Fruit fly (Drosophila melanogaster) whole organism, wandering third instar larva: ENCODE results near the gene CG6415.

Source experiments
- Abd-B ChIP-seq: fragments of >200 bp; optimal IDR thresholded peaks from 2 replicates; lab custom pipeline; 2017; ENCODE audit warnings: missing biosample characterization, missing genetic modification characterization
- CG32264 ChIP-seq: fragments of 200-800 bp; sonication (Bioruptor generic); optimal IDR thresholded peaks from 2 replicates; lab custom pipeline; 2016; ENCODE audit warnings: missing biosample characterization, missing genetic modification characterization
- CG9705 ChIP-seq: fragments of 200-800 bp; sonication (Bioruptor generic); optimal IDR thresholded peaks from 2 replicates; lab custom pipeline; 2018; ENCODE audit warnings: missing biosample characterization, mild to moderate bottlenecking, missing genetic modification characterization
- CrebA ChIP-seq: fragments of 200-800 bp; sonication (Bioruptor generic); optimal IDR thresholded peaks from 2 replicates; lab custom pipeline; 2016; ENCODE audit warnings: missing biosample characterization, mild to moderate bottlenecking, missing genetic modification characterization, borderline replicate concordance
- Dfd ChIP-seq: fragments of >200 bp; optimal IDR thresholded peaks from 2 replicates; lab custom pipeline; 2017; ENCODE audit warnings: missing biosample characterization, missing genetic modification characterization
- Dif ChIP-seq: fragments of 200-275, 200-300 bp; sonication (Bioruptor generic); optimal IDR thresholded peaks from 2 replicates; lab custom pipeline; 2018; ENCODE audit warnings: missing biosample characterization, missing genetic modification characterization; ENCODE audit not compliant: partially characterized antibody
- GATAd ChIP-seq: sonication (Bioruptor generic); optimal IDR thresholded peaks from 2 replicates; lab custom pipeline; 2016; ENCODE audit warnings: missing biosample characterization, missing genetic modification characterization
- HLH106 ChIP-seq: fragments of 200-800 bp; optimal IDR thresholded peaks from 3 replicates; lab custom pipeline; 2019; ENCODE audit warnings: missing biosample characterization, mild to moderate bottlenecking, missing genetic modification characterization, moderate library complexity
- Hnf4 ChIP-seq: fragments of 200-800 bp; sonication (Bioruptor generic); optimal IDR thresholded peaks from 2 replicates; lab custom pipeline; 2016; ENCODE audit warnings: missing biosample characterization, mild to moderate bottlenecking, missing genetic modification characterization
- Hr83 ChIP-seq: fragments of 200-300 bp; sonication (Bioruptor generic); optimal IDR thresholded peaks from 2 replicates; lab custom pipeline; 2016; ENCODE audit warnings: missing biosample characterization, mild to moderate bottlenecking, missing genetic modification characterization, moderate library complexity; ENCODE audit not compliant: poor library complexity, severe bottlenecking
- Jra ChIP-seq: sonication (Bioruptor generic); optimal IDR thresholded peaks from 2 replicates; lab custom pipeline; 2016; ENCODE audit warnings: missing biosample characterization, missing genetic modification characterization
- Mio ChIP-seq: sonication (Bioruptor generic); optimal IDR thresholded peaks from 2 replicates; lab custom pipeline; 2016; ENCODE audit warnings: missing biosample characterization, missing genetic modification characterization
- Myc ChIP-seq: fragments of >200 bp; optimal IDR thresholded peaks from 2 replicates; lab custom pipeline; 2017
- N ChIP-seq: fragments of >200 bp; optimal IDR thresholded peaks from 2 replicates; lab custom pipeline; 2018; ENCODE audit warnings: missing biosample characterization, missing external identifiers, missing genetic modification characterization
- OdsH ChIP-seq: fragments of 200-800 bp; sonication (Bioruptor generic); optimal IDR thresholded peaks from 2 replicates; lab custom pipeline; 2016; ENCODE audit warnings: missing biosample characterization, mild to moderate bottlenecking, missing genetic modification characterization
- Rel ChIP-seq, 2 experiments: fragments of 200-800 bp; sonication (Bioruptor generic) in 1 of 2; optimal IDR thresholded peaks; 2 replicates in 1 of 2; 3 replicates in 1 of 2; lab custom pipeline; 2016 to 2019; ENCODE audit warnings: mild to moderate bottlenecking in 2 of 2, missing biosample characterization in 2 of 2, missing genetic modification characterization in 2 of 2, moderate library complexity in 1 of 2
- Sp1 ChIP-seq: fragments of 200-800 bp; sonication (Bioruptor generic); optimal IDR thresholded peaks from 3 replicates; lab custom pipeline; 2019; ENCODE audit warnings: missing biosample characterization, mild to moderate bottlenecking, missing genetic modification characterization, moderate library complexity
- Vsx2 ChIP-seq: fragments of 200-300, 225-300 bp; sonication (Bioruptor generic); optimal IDR thresholded peaks from 2 replicates; lab custom pipeline; 2018; ENCODE audit warnings: missing biosample characterization, missing genetic modification characterization; ENCODE audit not compliant: partially characterized antibody
- br ChIP-seq: fragments of 200-800 bp; sonication (Bioruptor generic); optimal IDR thresholded peaks from 2 replicates; lab custom pipeline; 2016; ENCODE audit warnings: missing biosample characterization, missing genetic modification characterization
- brk ChIP-seq: fragments of 200-800 bp; sonication (Bioruptor generic); optimal IDR thresholded peaks from 2 replicates; lab custom pipeline; 2016; ENCODE audit warnings: missing biosample characterization, mild to moderate bottlenecking, missing genetic modification characterization
- dmrt93B ChIP-seq: fragments of 200-800 bp; sonication (Bioruptor generic); optimal IDR thresholded peaks from 2 replicates; lab custom pipeline; 2018; ENCODE audit warnings: missing biosample characterization, mild to moderate bottlenecking, missing genetic modification characterization
- dsf ChIP-seq: sonication (Bioruptor generic); optimal IDR thresholded peaks from 2 replicates; lab custom pipeline; 2016; ENCODE audit warnings: missing biosample characterization, missing genetic modification characterization, borderline replicate concordance
- ey ChIP-seq: fragments of 200-800 bp; sonication (Bioruptor generic); optimal IDR thresholded peaks from 2 replicates; lab custom pipeline; 2016; ENCODE audit warnings: missing biosample characterization, missing genetic modification characterization
- foxo ChIP-seq, 2 experiments: fragments of 200-800 bp; sonication (Bioruptor generic); optimal IDR thresholded peaks; 2 replicates in 1 of 2; 3 replicates in 1 of 2; lab custom pipeline; 2016 to 2017; ENCODE audit warnings: missing biosample characterization in 2 of 2, missing genetic modification characterization in 2 of 2
- fru ChIP-seq: fragments of 200-800 bp; sonication (Bioruptor generic); optimal IDR thresholded peaks from 3 replicates; lab custom pipeline; 2016; ENCODE audit warnings: missing biosample characterization, mild to moderate bottlenecking, missing genetic modification characterization
- h ChIP-seq: fragments of 200-800 bp; sonication (Bioruptor generic); optimal IDR thresholded peaks from 3 replicates; lab custom pipeline; 2016; ENCODE audit warnings: missing biosample characterization, mild to moderate bottlenecking, missing genetic modification characterization
- jim ChIP-seq: fragments of 175-275, 200-325 bp; sonication (Bioruptor generic); optimal IDR thresholded peaks from 2 replicates; lab custom pipeline; 2016; ENCODE audit warnings: missing biosample characterization, mild to moderate bottlenecking, missing genetic modification characterization
- lola ChIP-seq: fragments of >200 bp; optimal IDR thresholded peaks from 2 replicates; lab custom pipeline; 2017; ENCODE audit warnings: missing biosample characterization, missing genetic modification characterization
- pan ChIP-seq: fragments of >200 bp; optimal IDR thresholded peaks from 2 replicates; lab custom pipeline; 2017
- psq ChIP-seq: fragments of 200-800 bp; sonication (Bioruptor generic); optimal IDR thresholded peaks from 3 replicates; lab custom pipeline; 2017; ENCODE audit warnings: missing biosample characterization, mild to moderate bottlenecking, missing genetic modification characterization, moderate library complexity
- rgr ChIP-seq: fragments of 200-800 bp; sonication (Bioruptor generic); optimal IDR thresholded peaks from 3 replicates; lab custom pipeline; 2016; ENCODE audit warnings: missing biosample characterization, mild to moderate bottlenecking, missing genetic modification characterization
- sage ChIP-seq: fragments of 200-800 bp; sonication (Bioruptor generic); optimal IDR thresholded peaks from 2 replicates; lab custom pipeline; 2016; ENCODE audit warnings: missing biosample characterization, mild to moderate bottlenecking, missing genetic modification characterization
- sv ChIP-seq: fragments of 200-800 bp; sonication (Bioruptor generic); optimal IDR thresholded peaks from 3 replicates; lab custom pipeline; 2016; ENCODE audit warnings: missing biosample characterization, missing genetic modification characterization
- tai ChIP-seq: sonication (Bioruptor generic); optimal IDR thresholded peaks from 2 replicates; lab custom pipeline; 2016; ENCODE audit warnings: missing biosample characterization, missing genetic modification characterization
- usp ChIP-seq: fragments of >200 bp; optimal IDR thresholded peaks from 2 replicates; lab custom pipeline; 2017; ENCODE audit warnings: missing biosample characterization, missing genetic modification characterization
- woc ChIP-seq: sonication (Bioruptor generic); optimal IDR thresholded peaks from 2 replicates; lab custom pipeline; 2016; ENCODE audit warnings: missing biosample characterization, mild to moderate bottlenecking, missing genetic modification characterization

CG6415 gene

DNA sequence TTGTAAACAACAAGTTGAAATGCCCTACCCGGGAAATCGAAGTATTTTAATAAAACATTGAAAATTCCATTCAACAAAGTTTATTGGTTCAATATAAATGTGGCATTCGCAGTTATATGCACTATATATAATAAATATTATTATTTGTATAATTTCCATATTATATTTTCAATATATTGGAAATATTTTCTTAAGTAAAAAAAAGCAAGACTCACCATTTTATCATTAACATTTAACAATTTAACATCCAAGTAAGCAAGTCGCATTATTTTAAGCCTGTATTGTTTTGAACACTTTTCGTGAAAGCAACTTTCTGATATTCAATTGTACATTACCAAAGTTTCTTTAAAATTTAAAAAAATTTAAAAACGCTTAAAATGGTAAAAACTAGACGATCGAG lies 45.4 kb upstream of the CG6415 start, which contains the start of gene CG45690:
CG45690 (plus strand) TSS at position 301 of the 400 bp plus-strand sequence.
- TF ChIP-seq sv (GFP tag; lab: Kevin White, UChicago) (no peak), Sp1 (GFP tag; lab: Kevin White, UChicago) (no peak), HLH106 (no peak), usp (GFP tag; lab: Kevin White, UChicago) (no peak), Hr83 (GFP tag; lab: Kevin White, UChicago) (no peak), Abd-B (no peak), ey (GFP tag; lab: Kevin White, UChicago) (no peak), psq (no peak), lola (no peak), h (GFP tag; lab: Kevin White, UChicago) (no peak), Dif (GFP tag; lab: Kevin White, UChicago) (no peak), Rel (GFP tag; optimal IDR thresholded peaks at IDR 0.05; lab: Kevin White, UChicago) (no peak), Rel (tag; optimal IDR thresholded peaks at IDR 0.05; lab: Kevin White, UChicago) (no peak), pan (lab: Kevin White, UChicago) (no peak), Hnf4 (GFP tag; lab: Kevin White, UChicago) (no peak), Mio (GFP tag; lab: Kevin White, UChicago) (no peak), N (no peak), Myc (lab: Kevin White, UChicago) (no peak), tai (no peak), GATAd (no peak)

DNA sequence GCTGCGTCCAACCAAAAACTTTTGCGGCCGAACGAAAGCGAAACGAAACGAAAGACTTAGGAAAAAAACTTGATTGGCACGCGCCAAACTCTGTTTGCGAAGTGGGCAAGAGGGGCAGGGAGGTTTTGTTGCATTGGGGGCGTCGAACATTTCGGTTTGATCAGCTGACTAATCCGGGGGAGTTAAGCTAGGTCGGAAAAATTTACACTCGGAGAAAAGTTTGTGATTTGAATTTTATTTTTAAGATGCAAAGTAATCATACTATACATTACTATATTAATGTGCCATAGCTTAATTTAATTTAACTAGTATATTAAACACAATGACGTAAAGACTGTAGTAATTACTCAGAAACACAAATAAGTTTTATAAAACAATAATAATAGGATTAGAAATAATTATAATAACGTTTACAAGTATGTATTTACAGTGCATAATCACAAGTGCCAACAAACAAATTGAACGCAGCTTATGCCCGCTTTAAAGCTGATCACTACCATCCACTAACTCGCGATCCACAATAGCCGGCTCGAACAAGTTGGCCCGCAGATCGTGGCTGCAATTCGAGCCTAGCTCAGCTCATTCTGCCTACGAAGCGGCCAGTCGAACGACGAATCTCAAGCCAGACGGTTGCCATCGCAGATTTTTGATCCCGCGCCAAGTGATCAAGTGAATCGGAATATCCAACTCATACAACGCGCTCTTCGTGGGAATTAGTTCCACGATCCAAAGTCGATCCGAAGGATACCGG lies 41.8 kb upstream of the CG6415 start, which contains the start of gene CG31871:
CG31871 (plus strand) TSS at position 592 of the 751 bp plus-strand sequence.
- TF ChIP-seq sv (GFP tag; lab: Kevin White, UChicago) (no peak), Myc (lab: Kevin White, UChicago) (no peak), psq (peak; percentile 20), tai (no peak), foxo (GFP tag; optimal IDR thresholded peaks at IDR 0.05; lab: Kevin White, UChicago) (peak in 1 of 2 experiments; percentile 35), Hnf4 (GFP tag; lab: Kevin White, UChicago) (no peak), woc (no peak), Hr83 (GFP tag; lab: Kevin White, UChicago) (no peak), Dfd (GFP tag; lab: Kevin White, UChicago) (no peak), rgr (peak; percentile 38), ey (GFP tag; lab: Kevin White, UChicago) (no peak), CG32264 (GFP tag; lab: Kevin White, UChicago) (no peak), jim (GFP tag; lab: Kevin White, UChicago) (no peak), Jra (no peak), lola (no peak), HLH106 (no peak), CrebA (GFP tag; lab: Kevin White, UChicago) (no peak), brk (GFP tag; lab: Kevin White, UChicago) (no peak), dsf (GFP tag; lab: Kevin White, UChicago) (no peak), pan (lab: Kevin White, UChicago) (no peak), Vsx2 (GFP tag; lab: Kevin White, UChicago) (no peak), OdsH (no peak), CG9705 (GFP tag; lab: Kevin White, UChicago) (no peak), sage (GFP tag; lab: Kevin White, UChicago) (no peak), fru (GFP tag; lab: Kevin White, UChicago) (no peak), Rel (GFP tag; optimal IDR thresholded peaks at IDR 0.05; lab: Kevin White, UChicago) (no peak), Rel (tag; optimal IDR thresholded peaks at IDR 0.05; lab: Kevin White, UChicago) (no peak), usp (GFP tag; lab: Kevin White, UChicago) (no peak), h (GFP tag; lab: Kevin White, UChicago) (peak; percentile 69), dmrt93B (GFP tag; lab: Kevin White, UChicago) (no peak), Dif (GFP tag; lab: Kevin White, UChicago) (no peak), Mio (GFP tag; lab: Kevin White, UChicago) (no peak)

DNA sequence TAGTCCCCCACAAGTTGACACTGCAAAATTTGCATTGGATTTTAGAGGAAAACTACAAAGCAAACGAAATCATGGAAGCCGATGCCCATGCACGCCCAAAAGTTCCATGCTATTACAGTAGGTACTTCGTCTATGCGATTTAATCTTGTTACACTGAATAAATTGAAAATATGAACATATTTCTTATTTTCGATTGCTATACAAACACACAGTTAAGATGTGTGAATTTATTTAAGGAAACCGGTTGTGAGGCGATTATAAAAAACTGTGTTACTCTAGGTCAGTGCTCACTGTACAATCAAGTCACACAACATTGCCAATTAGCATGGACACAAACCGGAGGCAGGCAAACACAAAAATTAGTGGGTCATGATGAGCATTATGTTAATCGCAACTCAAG lies 37.8 kb upstream of the CG6415 start:
- TF ChIP-seq br (GFP tag; lab: Kevin White, UChicago) (peak; percentile 12), foxo (GFP tag; optimal IDR thresholded peaks at IDR 0.05; lab: Kevin White, UChicago) (peak in 1 of 2 experiments; percentile 50), OdsH (peak; percentile 19), N (no peak), HLH106 (peak; percentile 33), Abd-B (no peak), jim (GFP tag; lab: Kevin White, UChicago) (no peak), sv (GFP tag; lab: Kevin White, UChicago) (peak; percentile 70), rgr (peak; percentile 54), ey (GFP tag; lab: Kevin White, UChicago) (peak; percentile 56), Hnf4 (GFP tag; lab: Kevin White, UChicago) (peak; percentile 16), h (GFP tag; lab: Kevin White, UChicago) (peak; percentile 45), fru (GFP tag; lab: Kevin White, UChicago) (peak; percentile 22), dmrt93B (GFP tag; lab: Kevin White, UChicago) (no peak)
